Worm (Caenorhabditis elegans): Measurements from ENCODE around the gene F01D5.6.

The F01D5.6 gene

ce11 chrII:14003821-14004430 lies 2.4 kb upstream of the F01D5.6 start:
- TF ChIP-seq ZK337.2 (GFP tag; IDR thresholded peaks at IDR 0.05) (no peak), ZK546.5 (tag; optimal IDR thresholded peaks at IDR 0.05) (no peak), unc-39 (tag; optimal IDR thresholded peaks at IDR 0.05) (no peak), ces-1 (GFP tag; optimal IDR thresholded peaks at IDR 0.05) (no peak), T20F7.1 (GFP tag; optimal IDR thresholded peaks at IDR 0.05) (no peak), snpc-4 (tag; optimal IDR thresholded peaks at IDR 0.05) (peak; percentile 41), nhr-28 (tag; optimal IDR thresholded peaks at IDR 0.05) (peak; percentile 51), nhr-25 (tag; optimal IDR thresholded peaks at IDR 0.05; ENCODE audit: borderline replicate concordance, insufficient read depth) (no peak), madf-5 (GFP tag; IDR thresholded peaks at IDR 0.05) (no peak), zfp-2 (tag; optimal IDR thresholded peaks at IDR 0.05) (no peak), hlh-11 (tag; optimal IDR thresholded peaks at IDR 0.05) (peak; percentile 12), dmd-8 (GFP tag; IDR thresholded peaks at IDR 0.05) (no peak), ctbp-1 (GFP tag; IDR thresholded peaks at IDR 0.05) (no peak), lin-13 (GFP tag; optimal IDR thresholded peaks at IDR 0.05) (no peak)

DNA sequence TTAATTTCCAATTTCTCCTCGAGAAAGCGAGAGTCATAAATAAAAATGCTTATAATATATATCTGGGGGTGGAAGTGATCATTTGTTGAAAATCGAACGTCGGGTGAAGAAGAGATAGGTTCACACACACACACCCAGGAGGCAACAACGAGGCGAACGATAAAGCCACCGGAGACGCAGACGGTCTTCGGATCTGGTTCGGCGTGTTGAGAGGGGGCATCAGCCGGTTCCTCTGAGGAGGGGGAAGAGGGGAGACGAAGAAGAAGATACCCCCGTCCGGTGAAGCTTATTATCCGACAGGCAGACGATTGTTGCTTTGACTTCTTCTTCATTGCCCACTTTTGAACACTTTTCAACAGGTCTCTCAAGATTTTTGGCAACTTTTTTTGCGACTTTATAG lies 1.5 kb upstream of the F01D5.6 start:
- TF ChIP-seq mdl-1 (tag; optimal IDR thresholded peaks at IDR 0.05) (peak in 1 of 2 experiments; percentile 7), zfp-2 (tag; optimal IDR thresholded peaks at IDR 0.05) (no peak), skn-1 (tag; optimal IDR thresholded peaks at IDR 0.05) (no peak), hlh-11 (tag; optimal IDR thresholded peaks at IDR 0.05) (peak; percentile 51), set-16 (GFP tag; IDR thresholded peaks at IDR 0.05) (peak; percentile 57; the same call in 1 of the 2 replicates), aha-1 (tag) (peak; percentile 35), ceh-28 (tag; optimal IDR thresholded peaks at IDR 0.05) (no peak), T26A8.4 (GFP tag; IDR thresholded peaks at IDR 0.05) (0 out of 2 replicates have a peak, but pooled peaks have one; percentile 20), nhr-48 (tag; optimal IDR thresholded peaks at IDR 0.05) (peak; percentile 23), pqm-1 (tag; optimal IDR thresholded peaks at IDR 0.05) (no peak), Y5F2A.4 (GFP tag; optimal IDR thresholded peaks at IDR 0.05) (no peak), daf-8 (GFP tag; IDR thresholded peaks at IDR 0.05) (no peak), dmd-8 (GFP tag; IDR thresholded peaks at IDR 0.05) (no peak), nhr-102 (tag; optimal IDR thresholded peaks at IDR 0.05) (no peak), nhr-77 (tag; optimal IDR thresholded peaks at IDR 0.05) (no peak), daf-16 (GFP tag; optimal IDR thresholded peaks at IDR 0.05) (no peak), daf-16 (tag; optimal IDR thresholded peaks at IDR 0.05) (no peak), zip-11 (GFP tag; IDR thresholded peaks at IDR 0.05) (no peak), ama-1 (optimal IDR thresholded peaks at IDR 0.05) (no peak), mxl-2 (GFP tag; conservative IDR thresholded peaks at IDR 0.05) (no peak), sdz-12 (GFP tag; optimal IDR thresholded peaks at IDR 0.05) (no peak), lin-13 (GFP tag; optimal IDR thresholded peaks at IDR 0.05) (no peak), ces-1 (GFP tag; optimal IDR thresholded peaks at IDR 0.05) (no peak), lim-7 (GFP tag; IDR thresholded peaks at IDR 0.05) (no peak)

ce11 chrII:14005183-14005582 lies 1.1 kb upstream of the F01D5.6 start:
- TF ChIP-seq duxl-1 (tag; optimal IDR thresholded peaks at IDR 0.05; ENCODE audit: poor library complexity) (no peak), Y48G9A.11 (GFP tag; IDR thresholded peaks at IDR 0.05) (no peak), nhr-28 (tag; optimal IDR thresholded peaks at IDR 0.05) (no peak), ces-1 (GFP tag; optimal IDR thresholded peaks at IDR 0.05) (no peak)

DNA sequence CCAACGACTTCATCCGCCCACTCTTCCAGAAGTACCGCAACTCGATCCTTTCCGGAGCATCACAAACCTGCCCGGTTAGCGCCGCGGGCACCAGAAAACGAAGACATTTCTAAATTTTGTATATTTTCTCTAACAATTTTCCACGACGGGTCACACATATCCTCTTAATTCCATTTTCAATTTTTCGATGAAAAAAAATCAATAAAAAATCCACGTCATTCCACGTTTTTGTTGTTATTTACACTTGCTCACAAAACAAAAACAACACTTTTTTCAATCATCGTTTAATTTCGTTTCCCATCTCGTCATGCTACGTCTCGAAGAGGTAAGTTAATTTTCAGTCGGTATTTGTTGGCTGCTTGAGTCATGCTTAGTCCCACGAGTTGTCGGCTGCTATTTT lies 2.0 kb downstream of the F01D5.6 start, which contains the start of gene F01D5.7:
Gene F01D5.7, plus strand, starts transcription at position 301 of the 400 bp plus-strand sequence.
- TF ChIP-seq Y5F2A.4 (GFP tag; optimal IDR thresholded peaks at IDR 0.05) (no peak), daf-12 (tag; optimal IDR thresholded peaks at IDR 0.05) (no peak), nhr-11 (tag; optimal IDR thresholded peaks at IDR 0.05) (no peak), F37D6.2 (tag; optimal IDR thresholded peaks at IDR 0.05) (no peak), set-16 (GFP tag; IDR thresholded peaks at IDR 0.05) (no peak), ceh-62 (tag; optimal IDR thresholded peaks at IDR 0.05) (no peak), T26A8.4 (GFP tag; IDR thresholded peaks at IDR 0.05) (no peak), rbr-2 (tag; optimal IDR thresholded peaks at IDR 0.05) (no peak), lin-38 (GFP tag; IDR thresholded peaks at IDR 0.05) (no peak), aha-1 (tag) (no peak), mxl-2 (GFP tag; conservative IDR thresholded peaks at IDR 0.05) (no peak), vab-7 (GFP tag; IDR thresholded peaks at IDR 0.05) (no peak), ZK337.2 (GFP tag; IDR thresholded peaks at IDR 0.05) (no peak)

Measured in whole organism, L4 larva.